Fruit fly (Drosophila melanogaster) whole organism, embryonic: ENCODE measurements around the gene Atg5.

ENCODE experiments used
- Abd-B ChIP-seq: fragments of 200-800 bp; sonication (Bioruptor generic); optimal IDR thresholded peaks from 2 replicates; lab custom pipeline; 2018; ENCODE audit warnings: missing biosample characterization, mild to moderate bottlenecking, missing genetic modification characterization, moderate library complexity
- B-H1 ChIP-seq: fragments of 200-800 bp; sonication (Bioruptor generic); IDR thresholded peaks from 3 replicates; pipeline ENCODE4 v1.3.6; 2022; ENCODE audit warnings: missing biosample characterization, missing genetic modification characterization
- CG1603 ChIP-seq: fragments of 200-800 bp; sonication (Bioruptor generic); optimal IDR thresholded peaks from 2 replicates; lab custom pipeline; 2019; ENCODE audit warnings: missing biosample characterization, mild to moderate bottlenecking, missing genetic modification characterization, moderate library complexity
- CG17912 ChIP-seq: fragments of 200-800 bp; sonication (Bioruptor generic); optimal IDR thresholded peaks from 2 replicates; lab custom pipeline; 2018; ENCODE audit warnings: missing biosample characterization, mild to moderate bottlenecking, missing genetic modification characterization
- CG30403 ChIP-seq: fragments of 200-800 bp; sonication (Bioruptor generic); optimal IDR thresholded peaks from 3 replicates; lab custom pipeline; 2016; ENCODE audit warnings: missing biosample characterization, missing genetic modification characterization
- CG33213 ChIP-seq: fragments of 200-800 bp; sonication (Bioruptor generic); optimal IDR thresholded peaks from 3 replicates; lab custom pipeline; 2016; ENCODE audit warnings: missing biosample characterization, missing genetic modification characterization
- CG34422 ChIP-seq: fragments of 200-800 bp; sonication (Bioruptor generic); IDR thresholded peaks from 3 replicates; pipeline ENCODE4 v1.3.6; 2022; ENCODE audit warnings: missing biosample characterization, missing genetic modification characterization
- CG4328 ChIP-seq: fragments of 200-800 bp; sonication (Bioruptor generic); optimal IDR thresholded peaks from 3 replicates; lab custom pipeline; 2017; ENCODE audit warnings: missing biosample characterization, missing genetic modification reagents, missing genetic modification characterization
- CG5953 ChIP-seq: fragments of 200-800 bp; sonication (Bioruptor generic); IDR thresholded peaks from 2 replicates; pipeline ENCODE4 v1.3.6; 2022; ENCODE audit warnings: missing biosample characterization, missing genetic modification characterization
- CG7372 ChIP-seq: fragments of 200-800 bp; sonication (Bioruptor generic); IDR thresholded peaks from 2 replicates; pipeline ENCODE4 v1.3.6; 2022; ENCODE audit warnings: missing biosample characterization, missing genetic modification characterization
- CG8281 ChIP-seq: fragments of 200-800 bp; sonication (Bioruptor generic); optimal IDR thresholded peaks from 2 replicates; lab custom pipeline; 2018; ENCODE audit warnings: missing biosample characterization, mild to moderate bottlenecking, missing genetic modification characterization, moderate library complexity
- CTCF ChIP-seq: fragments of 200-800 bp; sonication (Bioruptor generic); optimal IDR thresholded peaks from 2 replicates; lab custom pipeline; 2017; ENCODE audit warnings: missing biosample characterization, mild to moderate bottlenecking, missing genetic modification characterization, moderate library complexity
- Camta ChIP-seq: fragments of 200-800 bp; sonication (Bioruptor generic); optimal IDR thresholded peaks from 2 replicates; lab custom pipeline; 2016; ENCODE audit warnings: missing biosample characterization, missing genetic modification characterization
- D ChIP-seq, 2 experiments: fragments of 200-800 bp in 1 of 2; fragments of >200 bp in 1 of 2; sonication (Bioruptor generic) in 1 of 2; optimal IDR thresholded peaks; 2 replicates in 1 of 2; 3 replicates in 1 of 2; lab custom pipeline; 2017; ENCODE audit warnings: mild to moderate bottlenecking in 1 of 2, missing biosample characterization in 1 of 2, missing genetic modification characterization in 1 of 2, missing genetic modification reagents in 1 of 2
- D19A ChIP-seq: fragments of 200-800 bp; optimal IDR thresholded peaks from 3 replicates; lab custom pipeline; 2019; ENCODE audit warnings: missing biosample characterization, mild to moderate bottlenecking, missing genetic modification characterization, moderate library complexity
- Gsc ChIP-seq: fragments of 200-800 bp; sonication (Bioruptor generic); IDR thresholded peaks from 2 replicates; pipeline ENCODE4 v1.3.6; 2022; ENCODE audit warnings: missing biosample characterization, missing genetic modification characterization
- Hr78 ChIP-seq, 2 experiments: fragments of 200-800 bp in 1 of 2; fragments of >200 bp in 1 of 2; sonication (Bioruptor generic) in 1 of 2; optimal IDR thresholded peaks; 2 replicates each; lab custom pipeline; 2017 to 2019; ENCODE audit warnings: missing biosample characterization in 2 of 2, missing genetic modification characterization in 2 of 2, mild to moderate bottlenecking in 1 of 2, moderate library complexity in 1 of 2
- Mad ChIP-seq: fragments of 200-800 bp; sonication (Bioruptor generic); optimal IDR thresholded peaks from 2 replicates; lab custom pipeline; 2016; ENCODE audit warnings: missing biosample characterization, missing genetic modification characterization
- Med ChIP-seq: fragments of 200-800 bp; sonication (Bioruptor generic); peaks from one replicate; lab custom pipeline; 2016; ENCODE audit warnings: missing biosample characterization, missing genetic modification characterization, mild to moderate bottlenecking, inconsistent platforms, moderate library complexity
- NC2α ChIP-seq: fragments of 200-800 bp; sonication (Bioruptor generic); optimal IDR thresholded peaks from 2 replicates; lab custom pipeline; 2016; ENCODE audit warnings: missing biosample characterization, missing genetic modification characterization
- Nf-YB ChIP-seq: fragments of 200-800 bp; sonication (Bioruptor generic); optimal IDR thresholded peaks from 3 replicates; lab custom pipeline; 2019; ENCODE audit warnings: missing biosample characterization, mild to moderate bottlenecking, missing genetic modification characterization, moderate library complexity
- Opbp ChIP-seq: fragments of 200-800 bp; sonication (Bioruptor generic); IDR thresholded peaks from 3 replicates; pipeline ENCODE4 v1.3.6; 2022; ENCODE audit warnings: missing biosample characterization, missing genetic modification characterization; ENCODE audit not compliant: partially characterized antibody
- Usf ChIP-seq: fragments of 200-800 bp; sonication (Bioruptor generic); optimal IDR thresholded peaks from 2 replicates; lab custom pipeline; 2017; ENCODE audit warnings: missing genotype, missing biosample characterization, missing genetic modification characterization
- btn ChIP-seq: fragments of 200-800 bp; sonication (Bioruptor generic); optimal IDR thresholded peaks from 2 replicates; lab custom pipeline; 2016; ENCODE audit warnings: missing biosample characterization, missing genetic modification characterization
- cg ChIP-seq: fragments of 200-800 bp; sonication (Bioruptor generic); optimal IDR thresholded peaks from 3 replicates; lab custom pipeline; 2019; ENCODE audit warnings: missing biosample characterization, mild to moderate bottlenecking, missing genetic modification characterization, moderate library complexity
- ci ChIP-seq: fragments of 200-800 bp; sonication (Bioruptor generic); IDR thresholded peaks from 3 replicates; pipeline ENCODE4 v1.3.6; 2022; ENCODE audit warnings: missing biosample characterization, missing genetic modification characterization
- croc ChIP-seq: fragments of 200-800 bp; sonication (Bioruptor generic); conservative IDR thresholded peaks from 3 replicates; pipeline ENCODE4 v1.3.6; 2022; ENCODE audit warnings: missing biosample characterization, missing genetic modification characterization
- danr ChIP-seq: fragments of 200-800 bp; sonication (Bioruptor generic); IDR thresholded peaks from 2 replicates; pipeline ENCODE4 v1.3.6; 2022; ENCODE audit warnings: missing biosample characterization, missing genetic modification characterization
- ems ChIP-seq: fragments of 200-800 bp; sonication (Bioruptor generic); optimal IDR thresholded peaks from 3 replicates; lab custom pipeline; 2016; ENCODE audit warnings: missing biosample characterization, missing genetic modification characterization
- kni ChIP-seq: fragments of 200-800 bp; sonication (Bioruptor generic); optimal IDR thresholded peaks from 3 replicates; lab custom pipeline; 2017; ENCODE audit warnings: mild to moderate bottlenecking, missing biosample characterization, missing genetic modification reagents, missing genetic modification characterization
- lola ChIP-seq, 3 experiments: fragments of >200 bp in 2 of 3; fragments of 200-800 bp in 1 of 3; sonication (Bioruptor generic) in 1 of 3; optimal IDR thresholded peaks; 2 replicates each; lab custom pipeline; 2017 to 2019; ENCODE audit warnings: missing biosample characterization in 3 of 3, missing genetic modification characterization in 3 of 3, mild to moderate bottlenecking in 1 of 3, moderate library complexity in 1 of 3
- nom ChIP-seq: fragments of 200-800 bp; sonication (Bioruptor generic); optimal IDR thresholded peaks from 2 replicates; lab custom pipeline; 2017; ENCODE audit warnings: missing biosample characterization, missing genetic modification characterization, mild to moderate bottlenecking, moderate library complexity, missing genetic modification reagents
- ro ChIP-seq: fragments of 200-800 bp; sonication (Bioruptor generic); IDR thresholded peaks from 2 replicates; pipeline ENCODE4 v1.3.6; 2022; ENCODE audit warnings: missing biosample characterization, missing genetic modification characterization
- ssp ChIP-seq: fragments of 200-800 bp; sonication (Bioruptor generic); IDR thresholded peaks from 2 replicates; pipeline ENCODE4 v1.3.6; 2022; ENCODE audit warnings: missing biosample characterization, missing genetic modification characterization
- tup ChIP-seq: fragments of 200-800 bp; sonication (Bioruptor generic); optimal IDR thresholded peaks from 2 replicates; lab custom pipeline; 2016; ENCODE audit warnings: missing biosample characterization, mild to moderate bottlenecking, missing genetic modification characterization, moderate library complexity
- twi ChIP-seq: fragments of 200-800 bp; optimal IDR thresholded peaks from 2 replicates; lab custom pipeline; 2019; ENCODE audit warnings: missing biosample characterization, mild to moderate bottlenecking, missing genetic modification characterization, moderate library complexity
- unpg ChIP-seq: fragments of 200-800 bp; sonication (Bioruptor generic); optimal IDR thresholded peaks from 3 replicates; lab custom pipeline; 2018; ENCODE audit warnings: missing biosample characterization, mild to moderate bottlenecking, missing genetic modification characterization, moderate library complexity

The Atg5 gene

dm6 chrX:7319053-7319702 is 4.4 kb downstream of the Atg5 start (continued):
- TF ChIP-seq lola (GFP tag; optimal IDR thresholded peaks at IDR 0.05; lab: Kevin White, UChicago) = peak in 1 of 3 experiments; percentile 96
- TF ChIP-seq Gsc = peak; percentile 36; the same call in 1 of the 2 replicates
- TF ChIP-seq B-H1 (GFP tag; lab: Robert Waterston, UW) = peak; percentile 32; the same call in 1 of the 3 replicates
- TF ChIP-seq D19A (tag; lab: Kevin White, UChicago) = peak; percentile 84
- no peak for TF ChIP-seq danr (GFP tag; lab: Robert Waterston, UW)
- peak; percentile 74; the same call in 2 of the 3 replicates for TF ChIP-seq ci
- 0 out of 2 replicates have a peak, but pooled peaks have one; percentile 52 for TF ChIP-seq CG5953
- peak; percentile 84 for TF ChIP-seq CG30403 (GFP tag; lab: Kevin White, UChicago)
- peak; percentile 59 for TF ChIP-seq Usf (GFP tag; lab: Kevin White, UChicago)
- peak; percentile 84 for TF ChIP-seq unpg (GFP tag; lab: Kevin White, UChicago)
- peak; percentile 19 for TF ChIP-seq CTCF (GFP tag; lab: Kevin White, UChicago)
- TF ChIP-seq nom = peak; percentile 67
- TF ChIP-seq Mad = peak; percentile 54
- TF ChIP-seq CG7372 = 0 out of 2 replicates have a peak, but pooled peaks have one; percentile 26
- peak; percentile 54 for TF ChIP-seq ems
- no peak for TF ChIP-seq ro (GFP tag; lab: Robert Waterston, UW)
- TF ChIP-seq Nf-YB (GFP tag; lab: Kevin White, UChicago) = peak; percentile 67
- peak; percentile 36 for TF ChIP-seq NC2α (GFP tag; lab: Kevin White, UChicago)
- TF ChIP-seq CG17912 (GFP tag; lab: Kevin White, UChicago) = no peak
- no peak for TF ChIP-seq CG4328 (GFP tag; lab: Kevin White, UChicago)
- peak; percentile 41 for TF ChIP-seq CG33213 (GFP tag; lab: Kevin White, UChicago)
- peak in 1 of 2 experiments; percentile 17 for TF ChIP-seq Hr78 (GFP tag; optimal IDR thresholded peaks at IDR 0.05; lab: Kevin White, UChicago)
- peak; percentile 60; the same call in 2 of the 3 replicates for TF ChIP-seq CG34422 (GFP tag; lab: Robert Waterston, UW)
- peak; percentile 73 for TF ChIP-seq Abd-B (GFP tag; lab: Kevin White, UChicago)
- TF ChIP-seq ssp (GFP tag; lab: Robert Waterston, UW) = peak; percentile 61
- peak; percentile 78 for TF ChIP-seq croc
- TF ChIP-seq Camta (GFP tag; lab: Kevin White, UChicago) = peak; percentile 74

DNA sequence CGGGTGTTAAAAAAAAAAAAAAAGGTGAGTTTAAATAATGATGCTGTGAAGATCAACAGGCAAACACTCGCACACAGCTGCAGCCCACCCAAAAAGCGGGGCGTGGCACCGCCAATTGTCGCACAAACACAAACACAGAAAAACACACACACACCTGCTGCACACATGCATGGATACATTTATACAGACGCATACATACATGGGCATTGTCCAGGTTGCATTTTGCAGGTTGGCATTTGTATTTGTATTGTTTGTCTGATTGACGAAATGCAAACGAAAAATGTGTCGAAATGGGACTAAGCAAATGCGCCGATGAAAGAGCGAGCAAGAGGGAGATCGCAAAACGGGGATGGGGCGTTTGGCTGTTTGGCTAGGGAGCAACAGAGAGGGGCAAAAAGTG is 5.1 kb downstream of the Atg5 start:
- TF ChIP-seq ci (peak; percentile 20; the same call in 1 of the 3 replicates), twi (peak; percentile 24), tup (GFP tag; lab: Kevin White, UChicago) (no peak), kni (GFP tag; lab: Kevin White, UChicago) (peak; percentile 20), cg (GFP tag; lab: Kevin White, UChicago) (peak; percentile 60), Med (GFP tag; lab: Kevin White, UChicago) (peak; percentile 38), CG1603 (tag; lab: Kevin White, UChicago) (peak; percentile 22), btn (GFP tag; lab: Kevin White, UChicago) (no peak), Opbp (GFP tag; lab: Robert Waterston, UW) (no peak), D (optimal IDR thresholded peaks at IDR 0.05; lab: Kevin White, UChicago) (peak; percentile 51), D (GFP tag; optimal IDR thresholded peaks at IDR 0.05; lab: Kevin White, UChicago) (no peak), CG8281 (tag; lab: Kevin White, UChicago) (peak; percentile 52)
- TF ChIP-seq, all 482 proteins: peak for 8
